Fruit fly (Drosophila melanogaster): ENCODE data around the gene RanBP3.
A peak's percentile ranks its signal among the peaks of the same experiment; 100 is the strongest.

Gene RanBP3

dm6 chr3R:23713901-23714300 is 38.7 kb downstream of the RanBP3 start (continued):
- TF ChIP-seq CG2129 (GFP tag; IDR thresholded peaks at IDR 0.05; ENCODE audit: partially characterized antibody), result no peak
- peak; percentile 56 for TF ChIP-seq CG1233 (GFP tag; optimal IDR thresholded peaks at IDR 0.05)
- TF ChIP-seq Six4 (GFP tag; optimal IDR thresholded peaks at IDR 0.05), result peak; percentile 40
- TF ChIP-seq HHEX (GFP tag; optimal IDR thresholded peaks at IDR 0.05), result peak; percentile 43
- TF ChIP-seq CG13296 (GFP tag; optimal IDR thresholded peaks at IDR 0.05), result peak; percentile 11
- TF ChIP-seq onecut (GFP tag; IDR thresholded peaks at IDR 0.05), result 0 out of 2 replicates have a peak, but pooled peaks have one; percentile 38
- TF ChIP-seq Spps (tag; optimal IDR thresholded peaks at IDR 0.05), result peak; percentile 33
- peak; percentile 45 for TF ChIP-seq maf-S (GFP tag; optimal IDR thresholded peaks at IDR 0.05)
- no peak for TF ChIP-seq Sin3A (optimal IDR thresholded peaks at IDR 0.05)
- TF ChIP-seq NC2α (GFP tag; optimal IDR thresholded peaks at IDR 0.05), result no peak
- peak; percentile 84 for TF ChIP-seq row (GFP tag; IDR thresholded peaks at IDR 0.05)
- TF ChIP-seq seq (GFP tag; IDR thresholded peaks at IDR 0.05), result 0 out of 2 replicates have a peak, but pooled peaks have one; percentile 48
- TF ChIP-seq HLH54F (GFP tag; optimal IDR thresholded peaks at IDR 0.05), result peak; percentile 9
- no peak for TF ChIP-seq NFAT (GFP tag; IDR thresholded peaks at IDR 0.05)
- TF ChIP-seq NfI (GFP tag; optimal IDR thresholded peaks at IDR 0.05), result peak; percentile 45
- TF ChIP-seq Ptx1 (GFP tag; IDR thresholded peaks at IDR 0.05), result peak; percentile 65
- TF ChIP-seq CG12219 (GFP tag; optimal IDR thresholded peaks at IDR 0.05), result peak; percentile 57
- TF ChIP-seq nmo (GFP tag; optimal IDR thresholded peaks at IDR 0.05), result peak; percentile 78
- peak; percentile 14 for TF ChIP-seq sd (tag; optimal IDR thresholded peaks at IDR 0.05)

dm6 chr3R:23711195-23711594 is 41.4 kb downstream of the RanBP3 start, which contains the start of gene CG10300:
Gene CG10300, plus strand, starts transcription at chr3R:23711527.
- TF ChIP-seq lab (GFP tag; optimal IDR thresholded peaks at IDR 0.05) (peak; percentile 65), Sox102F (GFP tag; optimal IDR thresholded peaks at IDR 0.05) (no peak), CG16779 (GFP tag; IDR thresholded peaks at IDR 0.05) (no peak), h (optimal IDR thresholded peaks at IDR 0.05) (no peak), CG33557 (GFP tag; optimal IDR thresholded peaks at IDR 0.05) (no peak), Nf-YB (GFP tag; optimal IDR thresholded peaks at IDR 0.05) (no peak), sens (GFP tag) (peak; percentile 71), CG4282 (GFP tag; optimal IDR thresholded peaks at IDR 0.05) (no peak), Abd-B (GFP tag; optimal IDR thresholded peaks at IDR 0.05) (no peak), grau (tag; optimal IDR thresholded peaks at IDR 0.05) (no peak), en (GFP tag; optimal IDR thresholded peaks at IDR 0.05) (no peak), Mad (GFP tag; optimal IDR thresholded peaks at IDR 0.05) (no peak), z (GFP tag; IDR thresholded peaks at IDR 0.05) (no peak), aop (GFP tag; IDR thresholded peaks at IDR 0.05) (no peak), Lhr (GFP tag; optimal IDR thresholded peaks at IDR 0.05) (no peak), Bteb2 (GFP tag; optimal IDR thresholded peaks at IDR 0.05) (no peak), phol (tag; optimal IDR thresholded peaks at IDR 0.05) (no peak), sd (tag; optimal IDR thresholded peaks at IDR 0.05) (peak; percentile 64), CG34422 (GFP tag; IDR thresholded peaks at IDR 0.05) (no peak), ken (GFP tag; IDR thresholded peaks at IDR 0.05) (no peak), CG12769 (tag; optimal IDR thresholded peaks at IDR 0.05) (no peak), sima (GFP tag; optimal IDR thresholded peaks at IDR 0.05) (no peak), CG10654 (GFP tag; optimal IDR thresholded peaks at IDR 0.05) (no peak), ash1 (GFP tag; optimal IDR thresholded peaks at IDR 0.05) (no peak), CG8089 (GFP tag; optimal IDR thresholded peaks at IDR 0.05) (no peak), CG12219 (GFP tag; optimal IDR thresholded peaks at IDR 0.05) (no peak), Usf (GFP tag; optimal IDR thresholded peaks at IDR 0.05) (no peak), rib (GFP tag; IDR thresholded peaks at IDR 0.05) (no peak), CG10321 (GFP tag; IDR thresholded peaks at IDR 0.05) (no peak), CG4404 (GFP tag; IDR thresholded peaks at IDR 0.05) (no peak), mirr (GFP tag; optimal IDR thresholded peaks at IDR 0.05) (peak; percentile 88), CG5245 (GFP tag; optimal IDR thresholded peaks at IDR 0.05) (no peak), ranshi (GFP tag; IDR thresholded peaks at IDR 0.05) (0 out of 2 replicates have a peak, but pooled peaks have one; percentile 24), CG10462 (GFP tag; optimal IDR thresholded peaks at IDR 0.05) (no peak), lov (optimal IDR thresholded peaks at IDR 0.05) (no peak), lov (GFP tag; IDR thresholded peaks at IDR 0.05) (no peak)
